Worm (Caenorhabditis elegans) whole organism, late embryonic: ENCODE results near the gene ges-1.

ENCODE experiments used
- C38D4.7 ChIP-seq: fragments of 200-800 bp; sonication (Bioruptor generic); optimal IDR thresholded peaks from 2 replicates; lab custom pipeline; 2018; ENCODE audit warnings: mild to moderate bottlenecking, missing genetic modification characterization, moderate library complexity, missing compliant biosample characterization
- K09A11.1 ChIP-seq: sonication (generic microtip); optimal IDR thresholded peaks from 2 replicates; lab custom pipeline; 2017; ENCODE audit warnings: antibody characterized with exemption, mild to moderate bottlenecking, missing genetic modification characterization, missing compliant biosample characterization; ENCODE audit not compliant: insufficient read depth
- T23F11.4 ChIP-seq: fragments of 200-800 bp; sonication (Bioruptor generic); optimal IDR thresholded peaks from 2 replicates; lab custom pipeline; 2018; ENCODE audit warnings: mild to moderate bottlenecking, missing genetic modification characterization, missing compliant biosample characterization
- ahr-1 ChIP-seq: sonication (generic microtip); optimal IDR thresholded peaks from 2 replicates; lab custom pipeline; 2016; ENCODE audit warnings: missing genetic modification characterization, missing compliant biosample characterization
- ama-1 ChIP-seq: fragments of 150-350 bp; optimal IDR thresholded peaks from 2 replicates; lab custom pipeline; 2014
- ceh-19 ChIP-seq: fragments of 200-800 bp; sonication (Bioruptor generic); optimal IDR thresholded peaks from 2 replicates; lab custom pipeline; 2018; ENCODE audit warnings: mild to moderate bottlenecking, missing genetic modification characterization, missing compliant biosample characterization
- ceh-2 ChIP-seq: sonication (generic microtip); optimal IDR thresholded peaks from 2 replicates; lab custom pipeline; 2016; ENCODE audit warnings: missing genotype, missing genetic modification characterization, missing compliant biosample characterization
- ceh-48 ChIP-seq: sonication (generic microtip); optimal IDR thresholded peaks from 2 replicates; lab custom pipeline; 2016; ENCODE audit warnings: missing genetic modification characterization, inconsistent platforms, missing compliant biosample characterization
- ceh-6 ChIP-seq: fragments of 200-800 bp; sonication (Bioruptor generic); optimal IDR thresholded peaks from 2 replicates; lab custom pipeline; 2018; ENCODE audit warnings: mild to moderate bottlenecking, missing genetic modification characterization, missing compliant biosample characterization
- ceh-9 ChIP-seq: sonication (generic microtip); optimal IDR thresholded peaks from 2 replicates; lab custom pipeline; 2016; ENCODE audit warnings: mild to moderate bottlenecking, missing genetic modification characterization, inconsistent platforms, missing compliant biosample characterization
- dmd-4 ChIP-seq: sonication (generic microtip); optimal IDR thresholded peaks from 2 replicates; lab custom pipeline; 2016; ENCODE audit warnings: borderline replicate concordance, missing genetic modification characterization, missing compliant biosample characterization
- dve-1 ChIP-seq: sonication (generic microtip); optimal IDR thresholded peaks from 2 replicates; lab custom pipeline; 2017; ENCODE audit warnings: antibody characterized with exemption, mild to moderate bottlenecking, missing genetic modification characterization, missing compliant biosample characterization
- elt-2 ChIP-seq: sonication (generic microtip); optimal IDR thresholded peaks from 2 replicates; lab custom pipeline; 2016; ENCODE audit warnings: missing genetic modification reagents, missing genetic modification characterization, missing compliant biosample characterization
- ets-4 ChIP-seq: sonication (generic microtip); optimal IDR thresholded peaks from 2 replicates; lab custom pipeline; 2016; ENCODE audit warnings: missing genetic modification characterization, missing compliant biosample characterization
- fax-1 ChIP-seq: sonication (generic microtip); optimal IDR thresholded peaks from 2 replicates; lab custom pipeline; 2016; ENCODE audit warnings: missing genotype, missing genetic modification characterization, missing compliant biosample characterization
- hlh-13 ChIP-seq: fragments of 200-800 bp; sonication (Bioruptor generic); optimal IDR thresholded peaks from 2 replicates; lab custom pipeline; 2018; ENCODE audit warnings: mild to moderate bottlenecking, missing genetic modification characterization, missing compliant biosample characterization
- hlh-15 ChIP-seq: sonication (generic microtip); optimal IDR thresholded peaks from 2 replicates; lab custom pipeline; 2016; ENCODE audit warnings: missing genetic modification characterization, missing compliant biosample characterization
- hlh-30 ChIP-seq: sonication (generic microtip); optimal IDR thresholded peaks from 2 replicates; lab custom pipeline; 2017; ENCODE audit warnings: antibody characterized with exemption, missing genetic modification characterization, missing compliant biosample characterization; ENCODE audit not compliant: insufficient read depth
- hlh-6 ChIP-seq: sonication (generic microtip); optimal IDR thresholded peaks from 2 replicates; lab custom pipeline; 2016; ENCODE audit warnings: missing genotype, missing genetic modification characterization, missing compliant biosample characterization
- lin-11 ChIP-seq: fragments of 200-800 bp; sonication (Bioruptor generic); optimal IDR thresholded peaks from 2 replicates; lab custom pipeline; 2018; ENCODE audit warnings: mild to moderate bottlenecking, missing genetic modification characterization, missing compliant biosample characterization
- mec-3 ChIP-seq: sonication (generic microtip); optimal IDR thresholded peaks from 2 replicates; lab custom pipeline; 2016; ENCODE audit warnings: borderline replicate concordance, missing genetic modification characterization, missing compliant biosample characterization
- nhr-11 ChIP-seq: fragments of 150-350 bp; optimal IDR thresholded peaks from 2 replicates; lab custom pipeline; 2014; ENCODE audit warnings: missing biosample characterization, missing genetic modification characterization
- nhr-232 ChIP-seq: sonication (generic microtip); optimal IDR thresholded peaks from 2 replicates; lab custom pipeline; 2016; ENCODE audit warnings: missing genetic modification characterization, missing compliant biosample characterization
- npax-4 ChIP-seq: sonication (generic microtip); optimal IDR thresholded peaks from 2 replicates; lab custom pipeline; 2016; ENCODE audit warnings: missing genetic modification characterization, missing compliant biosample characterization
- pha-4 ChIP-seq: fragments of 150-350 bp; optimal IDR thresholded peaks from 2 replicates; lab custom pipeline; 2018; ENCODE audit warnings: missing biosample characterization, missing genetic modification reagents, missing genetic modification characterization
- pqm-1 ChIP-seq: sonication (generic microtip); optimal IDR thresholded peaks from 2 replicates; lab custom pipeline; 2016; ENCODE audit warnings: missing genetic modification characterization, missing compliant biosample characterization
- ref-2 ChIP-seq: sonication (generic microtip); optimal IDR thresholded peaks from 2 replicates; lab custom pipeline; 2016; ENCODE audit warnings: missing genetic modification characterization, missing compliant biosample characterization
- rnt-1 ChIP-seq: sonication (generic microtip); optimal IDR thresholded peaks from 2 replicates; lab custom pipeline; 2016; ENCODE audit warnings: missing genetic modification characterization, missing compliant biosample characterization
- sdc-2 ChIP-seq: sonication (generic microtip); optimal IDR thresholded peaks from 2 replicates; lab custom pipeline; 2016; ENCODE audit warnings: missing genotype, missing genetic modification characterization, missing compliant biosample characterization
- sox-2 ChIP-seq: fragments of 200-800 bp; sonication (Bioruptor generic); IDR thresholded peaks from 2 replicates; pipeline ENCODE4 v1.3.6; 2022; ENCODE audit warnings: missing genetic modification reagents, missing genetic modification characterization, missing compliant biosample characterization
- unc-86 ChIP-seq: sonication (generic microtip); optimal IDR thresholded peaks from 2 replicates; lab custom pipeline; 2016; ENCODE audit warnings: missing genetic modification characterization, missing compliant biosample characterization
- ztf-16 ChIP-seq: sonication (generic microtip); optimal IDR thresholded peaks from 2 replicates; lab custom pipeline; 2017; ENCODE audit warnings: missing genetic modification characterization, missing compliant biosample characterization

Gene ges-1

DNA sequence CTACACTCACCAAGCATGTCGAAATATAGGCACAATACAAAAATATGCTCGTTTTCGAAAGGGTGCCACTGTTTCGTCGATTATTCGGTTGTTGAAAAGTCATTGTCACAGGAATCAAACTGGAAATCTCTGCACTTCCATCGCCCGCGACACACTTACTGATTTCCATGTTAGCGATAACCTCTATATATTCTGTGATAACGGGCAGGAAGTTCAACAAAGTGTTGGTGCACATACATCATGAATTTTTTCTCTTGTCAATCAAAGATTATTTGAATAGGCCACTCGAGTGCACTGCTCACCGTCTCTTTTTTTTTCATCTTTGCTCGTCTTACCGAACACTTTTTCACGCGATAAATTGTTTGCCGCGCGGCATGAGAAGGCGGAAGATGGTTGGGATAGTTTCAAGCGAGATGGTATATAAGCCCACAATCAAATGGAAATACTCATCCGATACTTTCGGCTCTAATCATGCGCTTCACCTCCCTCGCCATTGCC is 32.7 kb upstream of the ges-1 start, which contains the start of the genes fpn-1.2 and pqn-54:
fpn-1.2 (minus strand) TSS at position 157 of the 498 bp plus-strand sequence.
pqn-54 (plus strand) TSS at position 448 of the 498 bp plus-strand sequence.
- TF ChIP-seq T23F11.4 (GFP tag; lab: Kevin White, UChicago) (no peak), sdc-2 (tag; lab: Kevin White, UChicago) (no peak), hlh-6 (tag; lab: Kevin White, UChicago) (no peak), elt-2 (tag; lab: Kevin White, UChicago) (peak; percentile 27), dve-1 (no peak), ets-4 (no peak), ceh-48 (tag; lab: Kevin White, UChicago) (no peak)

DNA sequence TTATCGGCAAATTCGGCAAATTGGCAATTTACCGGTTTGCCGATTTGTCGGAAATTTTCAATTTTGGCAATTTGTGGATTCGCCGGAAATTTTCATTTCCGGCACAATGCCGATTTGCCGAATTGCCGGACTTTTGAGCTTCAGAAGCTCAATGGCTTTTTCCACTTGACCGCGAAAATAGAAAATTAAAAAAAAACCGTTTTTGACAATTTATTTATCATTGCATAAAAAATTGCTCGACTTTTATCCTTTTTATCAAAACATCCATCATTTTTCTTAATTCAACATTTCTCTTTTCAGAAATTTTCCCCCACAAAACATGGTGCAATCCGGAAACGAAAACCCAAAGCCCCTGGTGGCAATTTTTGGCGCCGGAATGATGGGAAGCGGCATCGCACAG is 28.1 kb upstream of the ges-1 start, which contains the start of gene hacd-1:
hacd-1 (plus strand) TSS at position 301 of the 400 bp plus-strand sequence.
- TF ChIP-seq pqm-1, result no peak

DNA sequence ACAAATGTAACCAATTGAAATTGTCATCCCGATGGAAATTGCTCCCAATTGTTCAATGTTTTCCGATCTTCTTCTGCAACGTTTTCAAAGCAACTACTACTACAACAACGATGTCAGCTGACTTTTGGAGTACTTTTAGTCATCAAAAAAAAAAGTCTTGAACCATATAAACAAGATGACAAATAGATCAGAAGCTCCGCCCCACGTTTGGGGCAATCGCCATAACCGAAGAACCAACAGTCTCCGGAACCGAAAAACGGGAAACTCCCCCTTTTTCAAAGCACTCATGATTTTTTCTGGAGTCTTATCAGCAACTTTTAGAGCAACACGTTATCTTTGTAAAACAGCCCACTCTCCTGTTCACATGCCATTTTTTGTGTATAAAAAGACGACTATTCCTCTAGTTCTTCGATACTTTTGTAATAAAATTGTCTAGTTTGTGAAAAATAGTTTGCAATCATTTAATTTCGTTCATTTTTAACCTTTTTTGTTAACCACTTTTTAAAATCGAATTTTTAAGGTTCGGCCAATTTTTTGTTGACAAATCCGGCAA is 27.5 kb upstream of the ges-1 start:
- TF ChIP-seq rnt-1 (no peak), nhr-232 (tag; lab: Kevin White, UChicago) (no peak), elt-2 (tag; lab: Kevin White, UChicago) (peak; percentile 68)
- TF ChIP-seq, all 69 proteins: peak for 1

DNA sequence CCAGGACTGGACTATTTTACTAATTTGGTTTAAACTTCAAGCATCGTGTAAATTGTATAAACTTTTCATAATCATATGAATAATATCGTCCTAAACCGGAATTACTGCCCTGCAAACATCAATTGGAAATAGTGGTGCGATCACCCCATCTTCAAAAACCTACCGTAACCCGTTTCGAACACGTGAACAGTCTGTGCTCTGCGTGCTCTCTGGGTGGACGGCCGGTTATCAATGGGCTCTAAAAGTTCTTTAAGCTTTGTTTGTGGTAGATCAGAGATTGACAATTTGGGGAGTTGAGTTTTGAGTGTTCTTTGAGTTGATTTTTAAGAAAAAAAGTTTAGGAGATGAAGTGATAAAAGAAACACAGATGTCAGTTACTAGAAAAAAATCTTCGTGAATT is 24.7 kb upstream of the ges-1 start:
- TF ChIP-seq hlh-15 (no peak), hlh-13 (GFP tag; lab: Kevin White, UChicago) (no peak), ama-1 (lab: Kevin White, UChicago) (no peak), sdc-2 (tag; lab: Kevin White, UChicago) (no peak), pha-4 (tag; lab: Kevin White, UChicago) (no peak), hlh-6 (tag; lab: Kevin White, UChicago) (no peak), mec-3 (tag; lab: Kevin White, UChicago) (no peak), rnt-1 (no peak), K09A11.1 (tag; lab: Kevin White, UChicago) (no peak), npax-4 (tag; lab: Kevin White, UChicago) (no peak), elt-2 (tag; lab: Kevin White, UChicago) (no peak), ceh-2 (tag; lab: Kevin White, UChicago) (no peak), ceh-19 (GFP tag; lab: Kevin White, UChicago) (no peak), lin-11 (no peak), unc-86 (tag; lab: Kevin White, UChicago) (no peak), sox-2 (GFP tag; lab: Robert Waterston, UW) (no peak), T23F11.4 (GFP tag; lab: Kevin White, UChicago) (no peak), ztf-16 (no peak), C38D4.7 (GFP tag; lab: Kevin White, UChicago) (no peak)
- TF ChIP-seq, all 69 proteins: peak for 0

DNA sequence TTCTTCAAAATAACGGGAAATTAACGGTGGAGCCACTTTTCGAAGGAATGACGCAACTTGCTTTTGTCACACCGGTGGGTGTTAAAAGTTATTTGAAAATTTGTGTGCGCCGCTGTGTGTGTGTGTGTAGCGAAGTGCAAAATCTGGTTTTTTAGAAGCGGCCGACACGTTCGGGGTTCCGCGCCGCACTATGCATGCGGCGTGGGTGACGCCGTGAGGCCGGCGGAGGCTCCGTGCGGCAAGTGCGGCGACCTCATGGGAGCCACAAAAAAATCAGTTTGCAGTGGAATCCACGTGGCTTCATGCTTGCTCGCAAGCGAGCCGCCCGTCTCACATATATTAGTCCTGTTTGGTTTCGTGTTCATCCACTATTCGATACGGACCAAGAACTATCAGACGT is 23.3 kb upstream of the ges-1 start:
- no peak for TF ChIP-seq ceh-6 (GFP tag; lab: Kevin White, UChicago)
- TF ChIP-seq dmd-4, result no peak
- no peak for TF ChIP-seq fax-1 (tag; lab: Kevin White, UChicago)
- TF ChIP-seq dve-1, result no peak
- TF ChIP-seq nhr-232 (tag; lab: Kevin White, UChicago), result no peak
- no peak for TF ChIP-seq ceh-9 (tag; lab: Kevin White, UChicago)
- no peak for TF ChIP-seq rnt-1
- TF ChIP-seq ref-2 (tag; lab: Kevin White, UChicago), result no peak
- TF ChIP-seq pqm-1, result no peak
- TF ChIP-seq nhr-11 (tag; lab: Kevin White, UChicago), result no peak
- no peak for TF ChIP-seq sox-2 (GFP tag; lab: Robert Waterston, UW)
- no peak for TF ChIP-seq hlh-13 (GFP tag; lab: Kevin White, UChicago)
- TF ChIP-seq hlh-30 (tag; lab: Kevin White, UChicago), result no peak
- TF ChIP-seq ama-1 (lab: Kevin White, UChicago), result no peak
- TF ChIP-seq lin-11, result no peak
- no peak for TF ChIP-seq ahr-1
